Fruit fly (Drosophila melanogaster): ENCODE data around the gene plh.
A peak's percentile ranks its signal among the peaks of the same experiment; 100 is the strongest.

The plh gene

DNA sequence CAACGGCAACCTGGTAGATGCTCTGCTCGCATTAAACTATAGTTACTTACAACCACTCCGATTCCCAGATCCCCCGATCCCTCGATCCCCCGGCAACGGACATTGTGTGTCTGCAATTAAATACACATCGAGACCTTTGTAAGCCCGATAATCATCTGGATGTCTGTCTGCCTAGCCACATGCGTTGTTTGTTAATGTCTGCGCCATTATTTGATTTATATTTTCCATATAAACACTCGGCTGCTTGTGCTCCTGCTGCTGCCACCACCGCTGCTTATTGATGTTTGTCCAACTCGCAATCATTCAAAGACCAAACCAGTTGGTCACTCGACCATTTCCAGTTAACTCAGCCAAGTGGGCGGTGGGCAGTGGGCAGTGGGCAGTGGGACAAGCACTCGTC is 5.4 kb upstream of the plh start (continued):
- TF ChIP-seq gcm2 (GFP tag; optimal IDR thresholded peaks at IDR 0.05) (no peak), CG6175 (GFP tag; IDR thresholded peaks at IDR 0.05) (no peak), wdn (GFP tag; IDR thresholded peaks at IDR 0.05) (no peak), prd (optimal IDR thresholded peaks at IDR 0.05) (no peak), prd (GFP tag; IDR thresholded peaks at IDR 0.05) (0 out of 3 replicates have a peak, but pooled peaks have one; percentile 21), luna (GFP tag; optimal IDR thresholded peaks at IDR 0.05) (no peak), Taf1 (GFP tag; IDR thresholded peaks at IDR 0.05) (no peak), bab2 (GFP tag; optimal IDR thresholded peaks at IDR 0.05) (peak; percentile 14), da (GFP tag; optimal IDR thresholded peaks at IDR 0.05) (no peak), CG1603 (tag; optimal IDR thresholded peaks at IDR 0.05) (peak; percentile 55), gt (GFP tag; IDR thresholded peaks at IDR 0.05) (no peak), disco-r (GFP tag; optimal IDR thresholded peaks at IDR 0.05) (no peak), peb (GFP tag; IDR thresholded peaks at IDR 0.05) (no peak), al (GFP tag; IDR thresholded peaks at IDR 0.05) (no peak), Dll (GFP tag; IDR thresholded peaks at IDR 0.05; ENCODE audit: partially characterized antibody) (no peak), Hr78 (GFP tag; optimal IDR thresholded peaks at IDR 0.05) (no peak), az2 (GFP tag; optimal IDR thresholded peaks at IDR 0.05) (no peak), ap (GFP tag; IDR thresholded peaks at IDR 0.05) (no peak), CG17328 (GFP tag; IDR thresholded peaks at IDR 0.05) (no peak), gro (GFP tag; optimal IDR thresholded peaks at IDR 0.05) (no peak), Antp (GFP tag; optimal IDR thresholded peaks at IDR 0.05) (no peak), so (GFP tag; IDR thresholded peaks at IDR 0.05) (no peak; the same call in 2 of the 3 replicates), Hey (tag; optimal IDR thresholded peaks at IDR 0.05) (no peak), Dbx (GFP tag; IDR thresholded peaks at IDR 0.05) (no peak), CG2712 (tag; optimal IDR thresholded peaks at IDR 0.05) (peak; percentile 2), CG2202 (tag; optimal IDR thresholded peaks at IDR 0.05) (peak; percentile 42), CG11504 (tag; optimal IDR thresholded peaks at IDR 0.05) (no peak), CG8944 (GFP tag; optimal IDR thresholded peaks at IDR 0.05) (no peak), CG11695 (GFP tag; IDR thresholded peaks at IDR 0.05) (no peak), otp (GFP tag; IDR thresholded peaks at IDR 0.05) (peak; percentile 49; the same call in 1 of the 3 replicates), CG15269 (tag; optimal IDR thresholded peaks at IDR 0.05) (peak; percentile 10), Drgx (GFP tag; IDR thresholded peaks at IDR 0.05) (no peak), CG10209 (GFP tag; optimal IDR thresholded peaks at IDR 0.05) (peak; percentile 49), CG33213 (GFP tag; optimal IDR thresholded peaks at IDR 0.05) (no peak), CG12299 (tag; optimal IDR thresholded peaks at IDR 0.05) (no peak), Dip2 (GFP tag; IDR thresholded peaks at IDR 0.05) (no peak), Ptx1 (GFP tag; IDR thresholded peaks at IDR 0.05) (no peak), CG2116 (GFP tag; optimal IDR thresholded peaks at IDR 0.05) (peak; percentile 11), CG4820 (GFP tag; optimal IDR thresholded peaks at IDR 0.05) (no peak), CG12236 (GFP tag; optimal IDR thresholded peaks at IDR 0.05) (no peak), Kr (GFP tag; optimal IDR thresholded peaks at IDR 0.05) (peak; percentile 60), Fer2 (tag; optimal IDR thresholded peaks at IDR 0.05) (no peak), Optix (GFP tag; IDR thresholded peaks at IDR 0.05) (no peak), dmrt11E (tag; optimal IDR thresholded peaks at IDR 0.05) (peak; percentile 26), CG13424 (tag; optimal IDR thresholded peaks at IDR 0.05) (no peak), gsb (GFP tag; IDR thresholded peaks at IDR 0.05) (no peak), Meics (GFP tag; optimal IDR thresholded peaks at IDR 0.05) (peak; percentile 19), Adf1 (GFP tag; IDR thresholded peaks at IDR 0.05) (no peak), nau (GFP tag; optimal IDR thresholded peaks at IDR 0.05) (peak; percentile 41), CG12219 (GFP tag; optimal IDR thresholded peaks at IDR 0.05) (no peak), ewg (GFP tag; optimal IDR thresholded peaks at IDR 0.05) (no peak), pfk (GFP tag; optimal IDR thresholded peaks at IDR 0.05) (no peak), CG16813 (GFP tag; IDR thresholded peaks at IDR 0.05; ENCODE audit: partially characterized antibody) (no peak)
